Worm (Caenorhabditis elegans) whole organism, L1 larva: ENCODE measurements around the gene Y60C6A.3.

ENCODE experiments used
- aha-1 ChIP-seq: fragments of 150-350 bp; optimal IDR thresholded peaks from 2 replicates; lab custom pipeline; 2014; ENCODE audit warnings: missing biosample characterization, missing genetic modification characterization
- blmp-1 ChIP-seq: fragments of 150-350 bp; optimal IDR thresholded peaks from 2 replicates; lab custom pipeline; 2014; ENCODE audit warnings: missing biosample characterization, missing genetic modification characterization
- elt-2 ChIP-seq: sonication (generic microtip); optimal IDR thresholded peaks from 2 replicates; lab custom pipeline; 2016; ENCODE audit warnings: missing genetic modification characterization, mild to moderate bottlenecking, inconsistent platforms, missing compliant biosample characterization, missing genetic modification reagents
- ets-5 ChIP-seq: fragments of 200-800 bp; sonication (Bioruptor generic); IDR thresholded peaks from 2 replicates; pipeline ENCODE4 v1.3.6; 2022; ENCODE audit warnings: missing genetic modification characterization, missing compliant biosample characterization
- lir-3 ChIP-seq: sonication (generic microtip); optimal IDR thresholded peaks from 2 replicates; lab custom pipeline; 2016; ENCODE audit warnings: mild to moderate bottlenecking, missing genetic modification characterization, moderate library complexity, missing compliant biosample characterization; ENCODE audit not compliant: poor library complexity
- nhr-11 ChIP-seq: fragments of 150-350 bp; optimal IDR thresholded peaks from 2 replicates; lab custom pipeline; 2014; ENCODE audit warnings: missing biosample characterization, missing genetic modification characterization
- pag-3 ChIP-seq: sonication (generic microtip); optimal IDR thresholded peaks from 2 replicates; lab custom pipeline; 2017; ENCODE audit warnings: missing genetic modification characterization, mild to moderate bottlenecking, missing compliant biosample characterization, antibody characterized with exemption, borderline replicate concordance; ENCODE audit not compliant: insufficient read depth
- rnt-1 ChIP-seq: sonication (generic microtip); optimal IDR thresholded peaks from 2 replicates; lab custom pipeline; 2016; ENCODE audit warnings: mild to moderate bottlenecking, missing genetic modification characterization, moderate library complexity, missing compliant biosample characterization
- snpc-4 ChIP-seq: fragments of 150-350 bp; optimal IDR thresholded peaks from 2 replicates; lab custom pipeline; 2014; ENCODE audit warnings: missing biosample characterization, missing genetic modification characterization
- ztf-11 ChIP-seq, 2 experiments: sonication (generic microtip); optimal IDR thresholded peaks; 2 replicates each; lab custom pipeline; 2016 to 2017; ENCODE audit warnings: missing genetic modification characterization in 2 of 2, missing biosample characterization in 1 of 2, missing compliant biosample characterization in 1 of 2

- TF ChIP-seq ztf-11 (tag; optimal IDR thresholded peaks at IDR 0.05; lab: Kevin White, UChicago) (no peak), aha-1 (tag; lab: Kevin White, UChicago) (no peak), pag-3 (tag; lab: Kevin White, UChicago) (no peak), blmp-1 (no peak), nhr-11 (tag; lab: Kevin White, UChicago) (no peak), ets-5 (GFP tag; lab: Robert Waterston, UW) (no peak), lir-3 (no peak), elt-2 (tag; lab: Kevin White, UChicago) (no peak), rnt-1 (peak; percentile 59), snpc-4 (tag; lab: Kevin White, UChicago) (no peak)
These were observed 8.1 kb upstream of the Y60C6A.3 start, which contains the start of gene C18G1.1 for ce11 chrV:4777388-4777986.
